Worm (Caenorhabditis elegans) whole organism, L2 larva: ENCODE data around the gene ugt-18.

Experiments
- C34F6.9 ChIP-seq: fragments of 150-350 bp; optimal IDR thresholded peaks from 2 replicates; lab custom pipeline; 2014; ENCODE audit warnings: missing biosample characterization, missing genetic modification characterization
- F13H6.1 ChIP-seq: sonication (generic microtip); optimal IDR thresholded peaks from 2 replicates; lab custom pipeline; 2016; ENCODE audit warnings: missing genetic modification characterization, missing compliant biosample characterization
- R02D3.7 ChIP-seq: fragments of 150-350 bp; optimal IDR thresholded peaks from 2 replicates; lab custom pipeline; 2014; ENCODE audit warnings: missing biosample characterization, missing genetic modification characterization
- Y55F3AM.14 ChIP-seq: fragments of 200-800 bp; sonication (Bioruptor generic); optimal IDR thresholded peaks from 2 replicates; lab custom pipeline; 2018; ENCODE audit warnings: mild to moderate bottlenecking, missing genetic modification characterization, missing compliant biosample characterization
- ZK546.5 ChIP-seq: sonication (generic microtip); optimal IDR thresholded peaks from 2 replicates; lab custom pipeline; 2017; ENCODE audit warnings: missing biosample characterization, missing genetic modification characterization
- alr-1 ChIP-seq: fragments of 150-350 bp; optimal IDR thresholded peaks from 2 replicates; lab custom pipeline; 2014; ENCODE audit warnings: missing biosample characterization, missing genetic modification characterization
- aly-2 ChIP-seq: fragments of 150-350 bp; optimal IDR thresholded peaks from 2 replicates; lab custom pipeline; 2014; ENCODE audit warnings: missing biosample characterization, missing genetic modification characterization
- ama-1 ChIP-seq: fragments of 150-350 bp; optimal IDR thresholded peaks from 2 replicates; lab custom pipeline; 2018; ENCODE audit warnings: inconsistent platforms
- blmp-1 ChIP-seq: sonication (generic microtip); optimal IDR thresholded peaks from 2 replicates; lab custom pipeline; 2017; ENCODE audit warnings: missing genetic modification characterization, mild to moderate bottlenecking, missing compliant biosample characterization, antibody characterized with exemption, moderate library complexity; ENCODE audit not compliant: insufficient read depth
- ceh-16 ChIP-seq: fragments of 150-350 bp; optimal IDR thresholded peaks from 2 replicates; lab custom pipeline; 2014; ENCODE audit warnings: missing biosample characterization, missing genetic modification characterization
- ceh-82 ChIP-seq: fragments of 150-350 bp; optimal IDR thresholded peaks from 2 replicates; lab custom pipeline; 2014; ENCODE audit warnings: missing biosample characterization, missing genetic modification characterization
- crh-2 ChIP-seq: sonication (generic microtip); optimal IDR thresholded peaks from 2 replicates; lab custom pipeline; 2017; ENCODE audit warnings: missing biosample characterization, missing genetic modification characterization
- dmd-4 ChIP-seq: sonication (generic microtip); optimal IDR thresholded peaks from 2 replicates; lab custom pipeline; 2017; ENCODE audit warnings: missing biosample characterization, missing genetic modification characterization
- egl-27 ChIP-seq: sonication (generic microtip); optimal IDR thresholded peaks from 3 replicates; lab custom pipeline; 2017; ENCODE audit warnings: missing biosample characterization, missing genetic modification reagents, missing genetic modification characterization
- elt-1 ChIP-seq: fragments of 150-350 bp; optimal IDR thresholded peaks from 2 replicates; lab custom pipeline; 2014; ENCODE audit warnings: missing biosample characterization, missing genetic modification characterization
- elt-3 ChIP-seq: sonication (generic microtip); optimal IDR thresholded peaks from 2 replicates; lab custom pipeline; 2017; ENCODE audit warnings: missing biosample characterization, missing genetic modification characterization
- fos-1 ChIP-seq: fragments of 150-350 bp; optimal IDR thresholded peaks from 2 replicates; lab custom pipeline; 2014; ENCODE audit warnings: missing biosample characterization, missing genetic modification characterization
- gmeb-1 ChIP-seq: fragments of 150-350 bp; optimal IDR thresholded peaks from 2 replicates; lab custom pipeline; 2014; ENCODE audit warnings: missing biosample characterization, missing genetic modification characterization
- lin-11 ChIP-seq: fragments of 150-350 bp; sonication (generic microtip); optimal IDR thresholded peaks from 2 replicates; lab custom pipeline; 2014; ENCODE audit warnings: missing biosample characterization, missing genetic modification characterization, inconsistent platforms, mixed read lengths
- lin-13 ChIP-seq: fragments of 150-350 bp; optimal IDR thresholded peaks from 2 replicates; lab custom pipeline; 2014; ENCODE audit warnings: missing biosample characterization, missing genetic modification reagents, missing genetic modification characterization
- lin-39 ChIP-seq: fragments of 150-350 bp; optimal IDR thresholded peaks from 2 replicates; lab custom pipeline; 2014; ENCODE audit warnings: missing biosample characterization, missing genetic modification reagents, missing genetic modification characterization
- lsy-2 ChIP-seq, 2 experiments: fragments of 150-350 bp in 1 of 2; sonication (generic microtip) in 1 of 2; optimal IDR thresholded peaks; 2 replicates each; lab custom pipeline; 2014 to 2017; ENCODE audit warnings: missing biosample characterization in 2 of 2, missing genetic modification characterization in 2 of 2
- mab-5 ChIP-seq: fragments of 150-350 bp; optimal IDR thresholded peaks from 2 replicates; lab custom pipeline; 2014; ENCODE audit warnings: missing biosample characterization, missing genetic modification characterization
- mbf-1 ChIP-seq: sonication (generic microtip); optimal IDR thresholded peaks from 2 replicates; lab custom pipeline; 2017; ENCODE audit warnings: missing biosample characterization, missing genetic modification characterization
- mdl-1 ChIP-seq, 2 experiments: fragments of 150-350 bp in 1 of 2; sonication (generic microtip) in 1 of 2; optimal IDR thresholded peaks; 2 replicates each; lab custom pipeline; 2017; ENCODE audit warnings: missing biosample characterization in 2 of 2, missing genetic modification characterization in 2 of 2
- nhr-10 ChIP-seq: sonication (generic microtip); optimal IDR thresholded peaks from 2 replicates; lab custom pipeline; 2017; ENCODE audit warnings: missing biosample characterization, missing genetic modification characterization
- nhr-11 ChIP-seq: fragments of 150-350 bp; optimal IDR thresholded peaks from 2 replicates; lab custom pipeline; 2014; ENCODE audit warnings: missing biosample characterization, missing genetic modification characterization
- nhr-129 ChIP-seq: fragments of 150-350 bp; optimal IDR thresholded peaks from 2 replicates; lab custom pipeline; 2014; ENCODE audit warnings: missing biosample characterization, missing genetic modification characterization
- nhr-21 ChIP-seq: fragments of 150-350 bp; optimal IDR thresholded peaks from 2 replicates; lab custom pipeline; 2014; ENCODE audit warnings: missing biosample characterization, missing genetic modification characterization
- nhr-23 ChIP-seq: fragments of 150-350 bp; optimal IDR thresholded peaks from 2 replicates; lab custom pipeline; 2014; ENCODE audit warnings: missing biosample characterization, missing genetic modification reagents, missing genetic modification characterization
- nhr-237 ChIP-seq: fragments of 150-350 bp; optimal IDR thresholded peaks from 2 replicates; lab custom pipeline; 2014; ENCODE audit warnings: missing biosample characterization, missing genetic modification characterization
- nhr-6 ChIP-seq: fragments of 150-350 bp; optimal IDR thresholded peaks from 2 replicates; lab custom pipeline; 2014; ENCODE audit warnings: missing biosample characterization, missing genetic modification characterization
- nhr-77 ChIP-seq: fragments of 150-350 bp; optimal IDR thresholded peaks from 2 replicates; lab custom pipeline; 2014; ENCODE audit warnings: missing biosample characterization, missing genetic modification characterization
- peb-1 ChIP-seq: fragments of 150-350 bp; optimal IDR thresholded peaks from 2 replicates; lab custom pipeline; 2014; ENCODE audit warnings: missing biosample characterization, missing genetic modification characterization
- sem-4 ChIP-seq: fragments of 150-350 bp; optimal IDR thresholded peaks from 2 replicates; lab custom pipeline; 2014; ENCODE audit warnings: missing biosample characterization, missing genetic modification reagents, missing genetic modification characterization
- skn-1 ChIP-seq: sonication (generic microtip); optimal IDR thresholded peaks from 2 replicates; lab custom pipeline; 2017; ENCODE audit warnings: missing biosample characterization, missing genetic modification characterization
- sma-3 ChIP-seq: sonication (generic microtip); optimal IDR thresholded peaks from 2 replicates; lab custom pipeline; 2016; ENCODE audit warnings: missing genetic modification reagents, missing genetic modification characterization, missing compliant biosample characterization
- sma-9 ChIP-seq, 2 experiments: fragments of 150-350 bp in 1 of 2; sonication (generic microtip) in 1 of 2; optimal IDR thresholded peaks; 2 replicates each; lab custom pipeline; 2014 to 2016; ENCODE audit warnings: missing genetic modification characterization in 2 of 2, mild to moderate bottlenecking in 1 of 2, missing biosample characterization in 1 of 2, missing compliant biosample characterization in 1 of 2, missing genetic modification reagents in 1 of 2, moderate library complexity in 1 of 2
- snpc-4 ChIP-seq: fragments of 150-350 bp; optimal IDR thresholded peaks from 2 replicates; lab custom pipeline; 2014; ENCODE audit warnings: missing biosample characterization, missing genetic modification characterization
- unc-39 ChIP-seq: fragments of 150-350 bp; optimal IDR thresholded peaks from 2 replicates; lab custom pipeline; 2014; ENCODE audit warnings: missing biosample characterization, missing genetic modification characterization
- unc-55 ChIP-seq: fragments of 150-350 bp; sonication (generic microtip); optimal IDR thresholded peaks from 3 replicates; lab custom pipeline; 2014; ENCODE audit warnings: missing biosample characterization, missing genetic modification reagents, missing genetic modification characterization
- unc-62 ChIP-seq: fragments of 150-350 bp; optimal IDR thresholded peaks from 2 replicates; lab custom pipeline; 2014; ENCODE audit warnings: missing biosample characterization, missing genetic modification reagents, missing genetic modification characterization
- zag-1 ChIP-seq: fragments of 150-350 bp; optimal IDR thresholded peaks from 2 replicates; lab custom pipeline; 2014; ENCODE audit warnings: missing biosample characterization, missing genetic modification characterization
- ztf-11 ChIP-seq: sonication (generic microtip); optimal IDR thresholded peaks from 2 replicates; lab custom pipeline; 2017; ENCODE audit warnings: missing biosample characterization, missing genetic modification characterization
- ztf-4 ChIP-seq: fragments of 150-350 bp; optimal IDR thresholded peaks from 2 replicates; lab custom pipeline; 2014; ENCODE audit warnings: missing biosample characterization, missing genetic modification characterization

Gene ugt-18

DNA sequence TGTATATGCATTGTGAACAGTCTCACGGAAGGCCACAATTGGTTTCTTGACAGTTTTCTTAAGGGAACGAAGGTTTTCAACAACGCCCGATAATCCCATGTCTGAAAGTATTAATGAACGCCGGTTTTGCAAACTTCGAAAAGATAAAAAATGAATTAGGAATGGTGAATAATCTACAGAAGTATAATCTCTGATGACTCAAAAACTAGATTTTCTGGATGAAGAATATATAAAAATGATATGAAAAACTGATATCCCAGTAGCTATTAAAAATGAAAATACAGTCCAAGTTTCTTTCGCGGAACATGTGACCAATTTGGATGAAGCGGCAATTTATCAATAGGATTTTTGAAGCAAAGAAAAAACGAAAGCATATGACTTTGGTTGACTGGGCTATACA is 6.0 kb upstream of the ugt-18 start, which contains the start of gene ZC443.3:
TSS of gene ZC443.3 (minus strand) at position 101 of the 400 bp plus-strand sequence.
- TF ChIP-seq sma-9 (GFP tag; optimal IDR thresholded peaks at IDR 0.05; lab: Kevin White, UChicago) (no peak), sma-9 (tag; optimal IDR thresholded peaks at IDR 0.05; lab: Kevin White, UChicago) (no peak), elt-1 (tag; lab: Kevin White, UChicago) (no peak), unc-62 (GFP tag; lab: Kevin White, UChicago) (no peak), elt-3 (no peak), fos-1 (no peak), skn-1 (tag; lab: Kevin White, UChicago) (no peak), mab-5 (tag; lab: Kevin White, UChicago) (no peak), zag-1 (tag; lab: Kevin White, UChicago) (no peak), ama-1 (no peak), egl-27 (no peak), ceh-16 (tag; lab: Kevin White, UChicago) (no peak), nhr-23 (tag; lab: Kevin White, UChicago) (no peak), nhr-11 (tag; lab: Kevin White, UChicago) (no peak), sem-4 (tag; lab: Kevin White, UChicago) (no peak)
- TF ChIP-seq, all 48 proteins: peak for 0

DNA sequence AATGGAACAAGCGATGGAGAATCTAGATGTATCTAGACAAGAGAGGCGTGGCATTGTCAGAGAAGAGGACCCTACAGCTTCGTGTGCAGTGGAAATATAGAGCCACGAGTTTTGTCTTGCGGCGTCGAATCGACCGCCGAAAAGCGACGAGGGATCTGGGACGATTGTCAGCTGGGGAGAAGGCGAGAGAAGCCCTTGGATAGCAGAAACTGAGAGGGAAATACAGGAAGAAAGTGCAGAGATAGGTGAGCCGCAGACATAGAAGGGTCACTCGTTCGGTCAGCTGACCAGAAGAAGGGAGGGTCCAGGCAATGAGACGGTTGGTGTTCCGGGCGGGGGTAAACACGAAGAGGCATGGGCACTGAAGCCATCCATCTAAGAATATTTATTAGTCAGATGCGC is 5.6 kb upstream of the ugt-18 start:
- TF ChIP-seq zag-1 (tag; lab: Kevin White, UChicago) (peak; percentile 40), ceh-16 (tag; lab: Kevin White, UChicago) (no peak), C34F6.9 (tag; lab: Kevin White, UChicago) (peak; percentile 88), gmeb-1 (tag; lab: Kevin White, UChicago) (peak; percentile 12), nhr-77 (tag; lab: Kevin White, UChicago) (no peak), ztf-11 (tag; lab: Kevin White, UChicago) (no peak), sma-3 (GFP tag; lab: Kevin White, UChicago) (no peak), unc-39 (peak; percentile 4), elt-1 (tag; lab: Kevin White, UChicago) (no peak), lin-39 (tag; lab: Kevin White, UChicago) (peak; percentile 32), snpc-4 (peak; percentile 55), nhr-23 (tag; lab: Kevin White, UChicago) (no peak), fos-1 (no peak), nhr-21 (no peak), elt-3 (no peak), lsy-2 (tag; optimal IDR thresholded peaks at IDR 0.05; lab: Kevin White, UChicago) (peak in 1 of 2 experiments; percentile 79), ZK546.5 (tag; lab: Kevin White, UChicago) (no peak), R02D3.7 (no peak), ama-1 (no peak), mbf-1 (no peak), F13H6.1 (peak; percentile 91), nhr-6 (tag; lab: Kevin White, UChicago) (no peak), ceh-82 (tag; lab: Kevin White, UChicago) (no peak), unc-62 (GFP tag; lab: Kevin White, UChicago) (no peak), blmp-1 (tag; lab: Kevin White, UChicago) (no peak), skn-1 (tag; lab: Kevin White, UChicago) (no peak), nhr-10 (tag; lab: Kevin White, UChicago) (no peak), ztf-4 (tag; lab: Kevin White, UChicago) (peak; percentile 63), nhr-11 (tag; lab: Kevin White, UChicago) (no peak), crh-2 (tag; lab: Kevin White, UChicago) (peak; percentile 7), aly-2 (tag; lab: Kevin White, UChicago) (no peak), dmd-4 (tag; lab: Kevin White, UChicago) (no peak), sma-9 (GFP tag; optimal IDR thresholded peaks at IDR 0.05; lab: Kevin White, UChicago) (peak; percentile 87), sma-9 (tag; optimal IDR thresholded peaks at IDR 0.05; lab: Kevin White, UChicago) (no peak), nhr-129 (peak; percentile 84), mdl-1 (tag; optimal IDR thresholded peaks at IDR 0.05; lab: Kevin White, UChicago) (peak; percentile 14 to 65), sem-4 (tag; lab: Kevin White, UChicago) (peak; percentile 60), lin-13 (GFP tag; lab: Kevin White, UChicago) (peak; percentile 40), Y55F3AM.14 (GFP tag; lab: Kevin White, UChicago) (peak; percentile 69), egl-27 (peak; percentile 64), unc-55 (peak; percentile 42), nhr-237 (tag; lab: Kevin White, UChicago) (no peak), peb-1 (tag; lab: Kevin White, UChicago) (no peak), alr-1 (tag; lab: Kevin White, UChicago) (no peak), mab-5 (tag; lab: Kevin White, UChicago) (peak; percentile 86), lin-11 (tag; lab: Kevin White, UChicago) (peak; percentile 77)
